Worm (Caenorhabditis elegans): ENCODE results near the gene nlp-6.

ce11 chrX:17711598-17711997, 49.4 kb downstream of the nlp-6 start, which contains the start of gene H11L12.1:
- TF ChIP-seq mab-5 (tag; optimal IDR thresholded peaks at IDR 0.05) (no peak), ztf-11 (tag; optimal IDR thresholded peaks at IDR 0.05) (no peak), unc-62 (GFP tag; optimal IDR thresholded peaks at IDR 0.05) (no peak), pha-4 (tag; optimal IDR thresholded peaks at IDR 0.05) (no peak), unc-39 (tag; optimal IDR thresholded peaks at IDR 0.05) (no peak), ceh-39 (tag; optimal IDR thresholded peaks at IDR 0.05) (no peak)

Data from whole organism, mixed stage, embryonic.